Fruit fly (Drosophila melanogaster): ENCODE data around the gene Pus10.

Gene Pus10

DNA sequence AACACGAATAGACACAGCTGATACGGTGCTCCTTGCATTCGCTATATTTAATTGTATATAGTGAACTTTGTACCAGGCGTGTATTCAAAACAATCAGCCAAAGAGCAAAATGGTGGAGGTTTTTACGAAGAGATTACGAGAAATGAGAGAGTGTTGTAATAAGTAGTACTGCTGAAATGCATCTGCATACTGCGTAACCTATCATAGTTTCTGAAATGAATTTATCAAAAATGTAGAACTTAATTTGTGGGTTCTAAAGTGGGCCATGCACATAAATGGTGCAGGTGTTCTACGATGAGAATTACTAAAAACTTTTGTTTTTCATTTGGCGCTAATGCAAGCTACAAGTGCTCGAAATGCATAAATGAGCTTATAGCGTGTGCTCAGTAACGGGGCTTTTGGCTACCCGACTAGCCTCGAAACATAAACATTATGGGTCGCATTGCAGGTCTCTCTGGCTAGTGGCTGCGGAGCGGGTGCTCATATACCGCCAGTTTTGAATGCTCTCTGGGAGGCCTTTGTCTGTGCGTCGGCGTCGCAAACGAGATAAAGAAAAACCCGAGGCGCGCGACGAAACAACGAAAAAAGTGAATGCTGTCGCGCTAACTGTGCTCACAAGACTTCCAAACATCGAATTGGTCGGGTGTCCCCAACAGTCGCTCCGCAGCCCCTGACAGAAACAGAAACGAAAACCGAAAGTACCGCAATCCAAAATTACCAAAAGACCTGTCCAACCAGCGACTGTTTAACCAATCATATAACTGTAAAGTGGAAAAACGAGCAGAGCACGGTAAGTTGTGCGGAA, 23.4 kb downstream of the Pus10 start, which contains the start of gene Gs1 (continued):
- TF ChIP-seq Hsf (GFP tag; optimal IDR thresholded peaks at IDR 0.05) (no peak), CG18476 (GFP tag; optimal IDR thresholded peaks at IDR 0.05) (no peak), fd96Cb (tag; optimal IDR thresholded peaks at IDR 0.05) (no peak), Fer1 (GFP tag; optimal IDR thresholded peaks at IDR 0.05) (peak; percentile 81), CG10209 (GFP tag; optimal IDR thresholded peaks at IDR 0.05) (no peak), zen (tag; optimal IDR thresholded peaks at IDR 0.05) (no peak), amos (GFP tag; IDR thresholded peaks at IDR 0.05; ENCODE audit: partially characterized antibody) (peak; percentile 10; the same call in 1 of the 2 replicates), odd (GFP tag; optimal IDR thresholded peaks at IDR 0.05) (peak; percentile 4), sob (GFP tag; IDR thresholded peaks at IDR 0.05) (peak; percentile 70), CG4282 (GFP tag; optimal IDR thresholded peaks at IDR 0.05) (no peak), CG7786 (GFP tag; optimal IDR thresholded peaks at IDR 0.05) (no peak), mirr (GFP tag; optimal IDR thresholded peaks at IDR 0.05) (peak; percentile 67), tna (GFP tag; IDR thresholded peaks at IDR 0.05; ENCODE audit: partially characterized antibody) (no peak), CG11456 (GFP tag; IDR thresholded peaks at IDR 0.05) (no peak), CG7271 (tag; optimal IDR thresholded peaks at IDR 0.05) (no peak), Lim3 (GFP tag; IDR thresholded peaks at IDR 0.05) (no peak), CG34376 (GFP tag; optimal IDR thresholded peaks at IDR 0.05) (peak; percentile 85), CG6813 (GFP tag; optimal IDR thresholded peaks at IDR 0.05) (peak; percentile 58), Aef1 (GFP tag; IDR thresholded peaks at IDR 0.05) (no peak), CG31365 (tag; optimal IDR thresholded peaks at IDR 0.05) (peak; percentile 30), Ssrp (tag; optimal IDR thresholded peaks at IDR 0.05) (no peak), CG11398 (GFP tag; optimal IDR thresholded peaks at IDR 0.05) (no peak), croc (GFP tag; conservative IDR thresholded peaks at IDR 0.05) (no peak), CG17568 (GFP tag; optimal IDR thresholded peaks at IDR 0.05) (peak; percentile 46), Optix (GFP tag; IDR thresholded peaks at IDR 0.05) (no peak), Trl (optimal IDR thresholded peaks at IDR 0.05) (peak; percentile 87 to 89), Trl (GFP tag; optimal IDR thresholded peaks at IDR 0.05) (peak; percentile 48), CG2120 (GFP tag; optimal IDR thresholded peaks at IDR 0.05) (peak; percentile 35), Hand (GFP tag; optimal IDR thresholded peaks at IDR 0.05) (peak; percentile 15), CrebB (tag; optimal IDR thresholded peaks at IDR 0.05) (peak; percentile 41), stwl (tag; optimal IDR thresholded peaks at IDR 0.05) (peak; percentile 70), ap (GFP tag; IDR thresholded peaks at IDR 0.05) (no peak), Nf-YA (GFP tag; IDR thresholded peaks at IDR 0.05) (no peak), CG9609 (GFP tag; optimal IDR thresholded peaks at IDR 0.05) (no peak), CG33557 (GFP tag; optimal IDR thresholded peaks at IDR 0.05) (peak; percentile 25), Elba2 (GFP tag; optimal IDR thresholded peaks at IDR 0.05) (no peak), CG34422 (GFP tag; IDR thresholded peaks at IDR 0.05) (peak; percentile 32; the same call in 1 of the 3 replicates), Blimp-1 (GFP tag; optimal IDR thresholded peaks at IDR 0.05) (peak; percentile 87), hkb (optimal IDR thresholded peaks at IDR 0.05) (no peak), hkb (GFP tag; IDR thresholded peaks at IDR 0.05) (peak; percentile 49; the same call in 1 of the 2 replicates), CG15696 (tag; optimal IDR thresholded peaks at IDR 0.05) (no peak), slp2 (GFP tag; optimal IDR thresholded peaks at IDR 0.05) (no peak), grau (tag; optimal IDR thresholded peaks at IDR 0.05) (peak; percentile 24), tup (GFP tag; optimal IDR thresholded peaks at IDR 0.05) (no peak), Lpt (GFP tag; optimal IDR thresholded peaks at IDR 0.05) (no peak), peb (GFP tag; IDR thresholded peaks at IDR 0.05) (no peak), NfI (GFP tag; optimal IDR thresholded peaks at IDR 0.05) (peak; percentile 37), CG8359 (GFP tag; optimal IDR thresholded peaks at IDR 0.05; ENCODE audit: borderline replicate concordance) (peak; percentile 17), pfk (GFP tag; optimal IDR thresholded peaks at IDR 0.05) (peak; percentile 14), pb (GFP tag; optimal IDR thresholded peaks at IDR 0.05) (peak; percentile 30)

All from whole organism, embryonic.